Fruit fly (Drosophila melanogaster): Measurements from ENCODE around the gene Coq3.

- TF ChIP-seq CG5204 (GFP tag; optimal IDR thresholded peaks at IDR 0.05) (no peak), bab1 (GFP tag; optimal IDR thresholded peaks at IDR 0.05) (peak; percentile 71), CG33017 (tag; optimal IDR thresholded peaks at IDR 0.05) (peak; percentile 86), CG14711 (tag; optimal IDR thresholded peaks at IDR 0.05) (peak; percentile 72), cic (GFP tag; optimal IDR thresholded peaks at IDR 0.05) (peak; percentile 70), Crg-1 (GFP tag; optimal IDR thresholded peaks at IDR 0.05) (peak; percentile 97), ovo (GFP tag; optimal IDR thresholded peaks at IDR 0.05) (peak; percentile 85), Clk (GFP tag; optimal IDR thresholded peaks at IDR 0.05) (peak; percentile 84), kay (GFP tag; ENCODE audit: borderline replicate concordance) (no peak)
Measured at dm6 chr2L:21168295-21169159, 10.1 kb upstream of the Coq3 start, which contains the start of the genes mAcon1, CG43345 and CG43346.
